Fruit fly (Drosophila melanogaster) whole organism, prepupa: Measurements from ENCODE around the gene CG3164.
A peak's percentile ranks its signal among the peaks of the same experiment; 100 is the strongest.

Experiments used
- Blimp-1 ChIP-seq: fragments of 200-800 bp; sonication (Bioruptor generic); optimal IDR thresholded peaks from 3 replicates; lab custom pipeline; 2017; ENCODE audit warnings: missing biosample characterization, missing genetic modification characterization, mild to moderate bottlenecking, moderate library complexity, missing genetic modification reagents
- CG10631 ChIP-seq: fragments of 200-800 bp; sonication (Bioruptor generic); optimal IDR thresholded peaks from 2 replicates; lab custom pipeline; 2016; ENCODE audit warnings: missing biosample characterization, missing genetic modification characterization
- CG10669 ChIP-seq: fragments of 200-800 bp; sonication (Bioruptor generic); optimal IDR thresholded peaks from 3 replicates; lab custom pipeline; 2018; ENCODE audit warnings: missing biosample characterization, mild to moderate bottlenecking, missing genetic modification characterization, moderate library complexity
- CG11294 ChIP-seq: fragments of 200-800 bp; sonication (Bioruptor generic); IDR thresholded peaks from 2 replicates; pipeline ENCODE4 v1.3.6; 2022; ENCODE audit warnings: missing biosample characterization, missing genetic modification characterization
- CG11762 ChIP-seq: fragments of 200-800 bp; sonication (Bioruptor generic); optimal IDR thresholded peaks from 3 replicates; lab custom pipeline; 2016; ENCODE audit warnings: missing biosample characterization, missing genetic modification characterization; ENCODE audit not compliant: insufficient read depth
- CG11902 ChIP-seq: fragments of 200-800 bp; sonication (Bioruptor generic); optimal IDR thresholded peaks from 3 replicates; lab custom pipeline; 2016; ENCODE audit warnings: missing biosample characterization, missing genetic modification characterization
- CG15336 ChIP-seq: fragments of 200-800 bp; sonication (Bioruptor generic); IDR thresholded peaks from 2 replicates; pipeline ENCODE4 v1.3.6; 2022; ENCODE audit warnings: missing biosample characterization, missing genetic modification characterization
- CG16779 ChIP-seq: fragments of 200-800 bp; sonication (Bioruptor generic); optimal IDR thresholded peaks from 3 replicates; lab custom pipeline; 2017; ENCODE audit warnings: missing biosample characterization, mild to moderate bottlenecking, missing genetic modification characterization
- CG31627 ChIP-seq: fragments of 200-800 bp; sonication (Bioruptor generic); optimal IDR thresholded peaks from 3 replicates; lab custom pipeline; 2016; ENCODE audit warnings: missing biosample characterization, missing genetic modification characterization
- CG4318 ChIP-seq: fragments of 200-800 bp; sonication (Bioruptor generic); optimal IDR thresholded peaks from 3 replicates; lab custom pipeline; 2017; ENCODE audit warnings: missing biosample characterization, mild to moderate bottlenecking, missing genetic modification characterization
- CG6163 ChIP-seq: fragments of 200-800 bp; sonication (Bioruptor generic); IDR thresholded peaks from 3 replicates; pipeline ENCODE4 v1.3.6; 2022; ENCODE audit warnings: missing biosample characterization, missing genetic modification characterization
- CG6276 ChIP-seq: fragments of 200-800 bp; sonication (Bioruptor generic); optimal IDR thresholded peaks from 2 replicates; lab custom pipeline; 2017; ENCODE audit warnings: missing biosample characterization, mild to moderate bottlenecking, missing genetic modification characterization
- CG6792 ChIP-seq: fragments of 200-800 bp; sonication (Bioruptor generic); optimal IDR thresholded peaks from 3 replicates; lab custom pipeline; 2016; ENCODE audit warnings: missing biosample characterization, missing genetic modification characterization
- CG6808 ChIP-seq: fragments of 200-800 bp; sonication (Bioruptor generic); optimal IDR thresholded peaks from 3 replicates; lab custom pipeline; 2017; ENCODE audit warnings: missing biosample characterization, missing genetic modification characterization, mild to moderate bottlenecking, moderate library complexity, missing genetic modification reagents
- CG6854 ChIP-seq: fragments of 200-800 bp; sonication (Bioruptor generic); optimal IDR thresholded peaks from 2 replicates; lab custom pipeline; 2017; ENCODE audit warnings: missing biosample characterization, mild to moderate bottlenecking, missing genetic modification characterization
- CG8119 ChIP-seq: fragments of 200-800 bp; sonication (Bioruptor generic); IDR thresholded peaks from 3 replicates; pipeline ENCODE4 v1.3.6; 2022; ENCODE audit warnings: missing biosample characterization, missing genetic modification characterization
- CG8319 ChIP-seq: fragments of 200-800 bp; sonication (Bioruptor generic); optimal IDR thresholded peaks from 3 replicates; lab custom pipeline; 2016; ENCODE audit warnings: missing biosample characterization, missing genetic modification characterization
- CG8632 ChIP-seq: fragments of 200-800 bp; sonication (Bioruptor generic); optimal IDR thresholded peaks from 3 replicates; lab custom pipeline; 2016; ENCODE audit warnings: missing biosample characterization, missing genetic modification characterization
- CG9139 ChIP-seq: fragments of 200-800 bp; sonication (Bioruptor generic); optimal IDR thresholded peaks from 3 replicates; lab custom pipeline; 2017; ENCODE audit warnings: missing biosample characterization, mild to moderate bottlenecking, missing genetic modification characterization
- Eip75B ChIP-seq: fragments of 200-800 bp; sonication (Bioruptor generic); optimal IDR thresholded peaks from 3 replicates; lab custom pipeline; 2016; ENCODE audit warnings: missing biosample characterization, missing genetic modification characterization
- Eip78C ChIP-seq: fragments of 200-800 bp; sonication (Bioruptor generic); peaks from one replicate; lab custom pipeline; 2016; ENCODE audit warnings: missing biosample characterization, missing genetic modification characterization
- Eip93F ChIP-seq: fragments of 200-800 bp; sonication (Bioruptor generic); optimal IDR thresholded peaks from 2 replicates; lab custom pipeline; 2016; ENCODE audit warnings: missing biosample characterization, mild to moderate bottlenecking, missing genetic modification characterization
- Ets21C ChIP-seq: fragments of 200-800 bp; sonication (Bioruptor generic); optimal IDR thresholded peaks from 3 replicates; lab custom pipeline; 2016; ENCODE audit warnings: missing biosample characterization, missing genetic modification characterization
- Gug ChIP-seq: fragments of 200-800 bp; sonication (Bioruptor generic); IDR thresholded peaks from 2 replicates; pipeline ENCODE4 v1.3.6; 2022; ENCODE audit warnings: missing biosample characterization, missing genetic modification characterization
- Hr38 ChIP-seq: sonication (Bioruptor generic); optimal IDR thresholded peaks from 2 replicates; lab custom pipeline; 2016; ENCODE audit warnings: missing biosample characterization, missing genetic modification characterization
- Hr4 ChIP-seq: fragments of 200-800 bp; sonication (Bioruptor generic); optimal IDR thresholded peaks from 3 replicates; lab custom pipeline; 2016; ENCODE audit warnings: missing biosample characterization, missing genetic modification characterization
- Lpt ChIP-seq: fragments of 200-800 bp; sonication (Bioruptor generic); optimal IDR thresholded peaks from 3 replicates; lab custom pipeline; 2016; ENCODE audit warnings: missing biosample characterization, missing genetic modification characterization
- OdsH ChIP-seq: fragments of 200-800 bp; sonication (Bioruptor generic); optimal IDR thresholded peaks from 3 replicates; lab custom pipeline; 2016; ENCODE audit warnings: missing biosample characterization, missing genetic modification characterization
- Smox ChIP-seq: fragments of 200-800 bp; sonication (Bioruptor generic); optimal IDR thresholded peaks from 3 replicates; lab custom pipeline; 2016; ENCODE audit warnings: missing biosample characterization, missing genetic modification characterization
- Sox102F ChIP-seq: fragments of 200-800 bp; sonication (Bioruptor generic); optimal IDR thresholded peaks from 2 replicates; lab custom pipeline; 2016; ENCODE audit warnings: missing biosample characterization, mild to moderate bottlenecking, missing genetic modification characterization
- Sox14 ChIP-seq: fragments of 200-800 bp; sonication (Bioruptor generic); optimal IDR thresholded peaks from 3 replicates; lab custom pipeline; 2016; ENCODE audit warnings: missing biosample characterization, missing genetic modification characterization
- Sox15 ChIP-seq: fragments of 200-800 bp; sonication (Bioruptor generic); optimal IDR thresholded peaks from 3 replicates; lab custom pipeline; 2016; ENCODE audit warnings: missing biosample characterization, missing genetic modification characterization
- achi ChIP-seq: fragments of 200-800 bp; sonication (Bioruptor generic); optimal IDR thresholded peaks from 3 replicates; lab custom pipeline; 2016; ENCODE audit warnings: missing biosample characterization, missing genetic modification characterization
- dac ChIP-seq: fragments of 200-800 bp; sonication (Bioruptor generic); optimal IDR thresholded peaks from 2 replicates; lab custom pipeline; 2017; ENCODE audit warnings: missing biosample characterization, mild to moderate bottlenecking, missing genetic modification characterization
- dsx ChIP-seq: fragments of 200-800 bp; optimal IDR thresholded peaks from 3 replicates; lab custom pipeline; 2019; ENCODE audit warnings: missing biosample characterization, mild to moderate bottlenecking, missing genetic modification characterization, moderate library complexity; ENCODE audit not compliant: poor library complexity, severe bottlenecking
- esn ChIP-seq: fragments of 200-800 bp; sonication (Bioruptor generic); optimal IDR thresholded peaks from 2 replicates; lab custom pipeline; 2016; ENCODE audit warnings: missing biosample characterization, mild to moderate bottlenecking, missing genetic modification characterization, moderate library complexity
- fd59A ChIP-seq: fragments of 200-800 bp; sonication (Bioruptor generic); optimal IDR thresholded peaks from 2 replicates; lab custom pipeline; 2017; ENCODE audit warnings: missing biosample characterization, mild to moderate bottlenecking, missing genetic modification characterization, missing genetic modification reagents
- net ChIP-seq: fragments of 200-800 bp; sonication (Bioruptor generic); optimal IDR thresholded peaks from 3 replicates; lab custom pipeline; 2016; ENCODE audit warnings: missing biosample characterization, missing genetic modification characterization
- salr ChIP-seq, 2 experiments: fragments of 200-800 bp; sonication (Bioruptor generic); optimal IDR thresholded peaks; 3 replicates each; lab custom pipeline; 2016 to 2018; ENCODE audit warnings: missing biosample characterization in 2 of 2, missing genetic modification characterization in 2 of 2, mild to moderate bottlenecking in 1 of 2
- spab ChIP-seq: fragments of 200-800 bp; sonication (Bioruptor generic); optimal IDR thresholded peaks from 2 replicates; lab custom pipeline; 2017; ENCODE audit warnings: missing biosample characterization, mild to moderate bottlenecking, missing genetic modification characterization, missing genetic modification reagents
- ss ChIP-seq, 2 experiments: fragments of 200-800 bp; sonication (Bioruptor generic); optimal IDR thresholded peaks; 2 replicates in 1 of 2; 3 replicates in 1 of 2; lab custom pipeline; 2017 to 2018; ENCODE audit warnings: mild to moderate bottlenecking in 2 of 2, missing biosample characterization in 2 of 2, missing genetic modification characterization in 2 of 2, moderate library complexity in 1 of 2
- svp ChIP-seq: fragments of 200-800 bp; sonication (Bioruptor generic); peaks from one replicate; lab custom pipeline; 2016; ENCODE audit warnings: missing biosample characterization, missing genetic modification characterization
- topi ChIP-seq: fragments of 200-800 bp; sonication (Bioruptor generic); optimal IDR thresholded peaks from 3 replicates; lab custom pipeline; 2016; ENCODE audit warnings: missing biosample characterization, missing genetic modification characterization
- vri ChIP-seq: fragments of 200-800 bp; sonication (Bioruptor generic); optimal IDR thresholded peaks from 3 replicates; lab custom pipeline; 2016; ENCODE audit warnings: missing biosample characterization, mild to moderate bottlenecking, missing genetic modification characterization

The CG3164 gene

dm6 chr2L:134563-135382 lies 4.2 kb upstream of the CG3164 start (continued):
- TF ChIP-seq CG4318 (GFP tag; lab: Kevin White, UChicago): no peak
- no peak for TF ChIP-seq CG11294 (GFP tag; lab: Robert Waterston, UW)
- no peak for TF ChIP-seq CG6276 (GFP tag; lab: Kevin White, UChicago)
- no peak for TF ChIP-seq CG6808 (GFP tag; lab: Kevin White, UChicago)
- peak; percentile 18 for TF ChIP-seq CG10631
- TF ChIP-seq Smox: no peak
- TF ChIP-seq CG11902 (GFP tag; lab: Kevin White, UChicago): no peak
- TF ChIP-seq CG10669 (GFP tag; lab: Kevin White, UChicago): no peak
- TF ChIP-seq CG8119 (GFP tag; lab: Robert Waterston, UW): no peak
- TF ChIP-seq, all 60 proteins: peak for 12

- TF ChIP-seq CG6854 (GFP tag; lab: Kevin White, UChicago): peak; percentile 37
- TF ChIP-seq Sox102F: peak; percentile 52
- TF ChIP-seq CG10669 (GFP tag; lab: Kevin White, UChicago): no peak
- no peak for TF ChIP-seq dsx (GFP tag; lab: Kevin White, UChicago)
- TF ChIP-seq CG9139: peak; percentile 50
- TF ChIP-seq OdsH (GFP tag; lab: Kevin White, UChicago): peak; percentile 5
- no peak for TF ChIP-seq Smox
- TF ChIP-seq svp: peak; percentile 75
- no peak for TF ChIP-seq Hr38 (GFP tag; lab: Kevin White, UChicago)
- TF ChIP-seq Ets21C (GFP tag; lab: Kevin White, UChicago): no peak
- TF ChIP-seq CG11902 (GFP tag; lab: Kevin White, UChicago): no peak
- peak; percentile 100 for TF ChIP-seq CG6808 (GFP tag; lab: Kevin White, UChicago)
- peak; percentile 20 for TF ChIP-seq topi (GFP tag; lab: Kevin White, UChicago)
- TF ChIP-seq esn: peak; percentile 24
- peak; percentile 69; the same call in 2 of the 3 replicates for TF ChIP-seq CG6163 (GFP tag; lab: Robert Waterston, UW)
- TF ChIP-seq CG11294 (GFP tag; lab: Robert Waterston, UW): no peak
- TF ChIP-seq Blimp-1 (GFP tag; lab: Kevin White, UChicago): peak; percentile 62
- peak; percentile 58 to 72 for TF ChIP-seq ss (GFP tag; optimal IDR thresholded peaks at IDR 0.05; lab: Kevin White, UChicago)
- peak; percentile 57; the same call in 2 of the 3 replicates for TF ChIP-seq CG8119 (GFP tag; lab: Robert Waterston, UW)
- TF ChIP-seq achi (GFP tag; lab: Kevin White, UChicago): no peak
- TF ChIP-seq CG11762 (GFP tag; lab: Kevin White, UChicago): no peak
- no peak for TF ChIP-seq CG8319 (GFP tag; lab: Kevin White, UChicago)
- no peak for TF ChIP-seq fd59A (GFP tag; lab: Kevin White, UChicago)
- peak; percentile 21 for TF ChIP-seq CG6792 (GFP tag; lab: Kevin White, UChicago)
- peak; percentile 43 for TF ChIP-seq Hr4 (GFP tag; lab: Kevin White, UChicago)
- peak; percentile 39 for TF ChIP-seq CG16779 (tag; lab: Kevin White, UChicago)
- TF ChIP-seq spab (GFP tag; lab: Kevin White, UChicago): peak; percentile 5
- TF ChIP-seq CG6276 (GFP tag; lab: Kevin White, UChicago): peak; percentile 86
- no peak for TF ChIP-seq dac (GFP tag; lab: Kevin White, UChicago)
- TF ChIP-seq CG10631: no peak
- TF ChIP-seq Eip78C (GFP tag; lab: Kevin White, UChicago): peak; percentile 87
- no peak for TF ChIP-seq CG8632
- TF ChIP-seq Sox14 (GFP tag; lab: Kevin White, UChicago): peak; percentile 72
- TF ChIP-seq Gug (GFP tag; lab: Robert Waterston, UW): no peak
- peak; percentile 15 for TF ChIP-seq Lpt (GFP tag; lab: Kevin White, UChicago)
- TF ChIP-seq Eip75B (GFP tag; lab: Kevin White, UChicago): no peak
- TF ChIP-seq Eip93F: no peak
- no peak for TF ChIP-seq CG31627 (GFP tag; lab: Kevin White, UChicago)
- TF ChIP-seq vri (GFP tag; lab: Kevin White, UChicago): peak; percentile 60
- no peak for TF ChIP-seq Sox15 (GFP tag; lab: Kevin White, UChicago)
- peak; percentile 68 for TF ChIP-seq net
- peak in 1 of 2 experiments; percentile 21 for TF ChIP-seq salr (GFP tag; optimal IDR thresholded peaks at IDR 0.05; lab: Kevin White, UChicago)
- TF ChIP-seq CG15336 (GFP tag; lab: Robert Waterston, UW): peak; percentile 55; the same call in 1 of the 2 replicates
These were observed 1.1 kb upstream of the CG3164 start, which contains the start of gene Gs1 for dm6 chr2L:131466-132270. Gs1 (plus strand) TSS chr2L:132077.
